Worm (Caenorhabditis elegans) whole organism, L1 larva: ENCODE results near the gene Y37B11A.3.

Experiments
- aly-2 ChIP-seq: fragments of 150-350 bp; optimal IDR thresholded peaks from 2 replicates; lab custom pipeline; 2014; ENCODE audit warnings: missing biosample characterization, missing genetic modification characterization
- nhr-19 ChIP-seq: fragments of 200-800 bp; sonication (Bioruptor generic); conservative IDR thresholded peaks from 2 replicates; pipeline ENCODE4 v1.3.6; 2022; ENCODE audit warnings: missing genetic modification characterization, missing compliant biosample characterization
- pax-3 ChIP-seq: fragments of 200-800 bp; sonication (Bioruptor generic); optimal IDR thresholded peaks from 2 replicates; lab custom pipeline; 2018; ENCODE audit warnings: mild to moderate bottlenecking, missing genetic modification characterization, moderate library complexity, missing compliant biosample characterization

- TF ChIP-seq aly-2 (tag; lab: Kevin White, UChicago) (no peak), nhr-19 (no peak), pax-3 (tag; lab: Kevin White, UChicago) (no peak)
Measured at ce11 chrIII:5811957-5812356, 26.8 kb upstream of the Y37B11A.3 start.
